Fruit fly (Drosophila melanogaster) whole organism, embryonic: ENCODE data around the gene wfs1.
A peak's percentile ranks its signal among the peaks of the same experiment; 100 is the strongest.

Experiments
- CG14667 ChIP-seq: fragments of 200-800 bp; sonication (Bioruptor generic); IDR thresholded peaks from 2 replicates; pipeline ENCODE4 v1.3.6; 2022; ENCODE audit warnings: missing biosample characterization, missing genetic modification characterization
- CG17361 ChIP-seq: fragments of 200-800 bp; sonication (Bioruptor generic); IDR thresholded peaks from 3 replicates; pipeline ENCODE4 v1.3.6; 2022; ENCODE audit warnings: missing biosample characterization, missing genetic modification characterization
- CG1792 ChIP-seq: fragments of 200-800 bp; sonication (Bioruptor generic); optimal IDR thresholded peaks from 2 replicates; lab custom pipeline; 2016; ENCODE audit warnings: missing biosample characterization, missing genetic modification characterization
- CG2116 ChIP-seq: fragments of 200-800 bp; sonication (Bioruptor generic); optimal IDR thresholded peaks from 3 replicates; lab custom pipeline; 2018; ENCODE audit warnings: missing biosample characterization, mild to moderate bottlenecking, missing genetic modification characterization
- CG30020 ChIP-seq: fragments of 200-800 bp; optimal IDR thresholded peaks from 2 replicates; lab custom pipeline; 2019; ENCODE audit warnings: missing biosample characterization, mild to moderate bottlenecking, missing genetic modification characterization, moderate library complexity
- CG31441 ChIP-seq: fragments of 200-800 bp; sonication (Bioruptor generic); IDR thresholded peaks from 2 replicates; pipeline ENCODE4 v1.3.6; 2022; ENCODE audit warnings: missing biosample characterization, missing genetic modification characterization
- CG3163 ChIP-seq: fragments of 200-800 bp; sonication (Bioruptor generic); optimal IDR thresholded peaks from 3 replicates; lab custom pipeline; 2016; ENCODE audit warnings: missing biosample characterization, missing genetic modification characterization
- CG4282 ChIP-seq: fragments of 200-800 bp; sonication (Bioruptor generic); optimal IDR thresholded peaks from 2 replicates; lab custom pipeline; 2016; ENCODE audit warnings: missing biosample characterization, missing genetic modification characterization
- CG4424 ChIP-seq: fragments of 200-800 bp; sonication (Bioruptor generic); optimal IDR thresholded peaks from 3 replicates; lab custom pipeline; 2016; ENCODE audit warnings: missing biosample characterization, missing genetic modification characterization
- CG4617 ChIP-seq: fragments of 200-800 bp; sonication (Bioruptor generic); optimal IDR thresholded peaks from 3 replicates; lab custom pipeline; 2016; ENCODE audit warnings: missing biosample characterization, missing genetic modification characterization, borderline replicate concordance
- CG7839 ChIP-seq: fragments of 200-800 bp; sonication (Bioruptor generic); optimal IDR thresholded peaks from 3 replicates; lab custom pipeline; 2018; ENCODE audit warnings: missing biosample characterization, mild to moderate bottlenecking, missing genetic modification characterization, moderate library complexity
- CG7963 ChIP-seq: fragments of 200-800 bp; sonication (Bioruptor generic); IDR thresholded peaks from 3 replicates; pipeline ENCODE4 v1.3.6; 2022; ENCODE audit warnings: missing biosample characterization, missing genetic modification characterization; ENCODE audit not compliant: partially characterized antibody
- CG8290 ChIP-seq, 3 experiments: fragments of 200-800 bp; sonication (Bioruptor generic); optimal IDR thresholded peaks; 2 replicates each; lab custom pipeline; 2016 to 2019; ENCODE audit warnings: missing biosample characterization in 3 of 3, missing genetic modification characterization in 3 of 3, mild to moderate bottlenecking in 2 of 3, moderate library complexity in 1 of 3
- CG8388 ChIP-seq: fragments of 200-800 bp; sonication (Bioruptor generic); optimal IDR thresholded peaks from 2 replicates; lab custom pipeline; 2019; ENCODE audit warnings: missing biosample characterization, mild to moderate bottlenecking, missing genetic modification characterization, moderate library complexity
- CTCF ChIP-seq: fragments of 200-800 bp; sonication (Bioruptor generic); optimal IDR thresholded peaks from 2 replicates; lab custom pipeline; 2017; ENCODE audit warnings: missing biosample characterization, mild to moderate bottlenecking, missing genetic modification characterization, moderate library complexity
- D19A ChIP-seq: fragments of 200-800 bp; optimal IDR thresholded peaks from 3 replicates; lab custom pipeline; 2019; ENCODE audit warnings: missing biosample characterization, mild to moderate bottlenecking, missing genetic modification characterization, moderate library complexity
- Dbx ChIP-seq: fragments of 200-800 bp; sonication (Bioruptor generic); IDR thresholded peaks from 3 replicates; pipeline ENCODE4 v1.3.6; 2022; ENCODE audit warnings: missing biosample characterization, missing genetic modification characterization
- Deaf1 ChIP-seq: fragments of 200-800 bp; optimal IDR thresholded peaks from 3 replicates; lab custom pipeline; 2019; ENCODE audit warnings: missing biosample characterization, mild to moderate bottlenecking, missing genetic modification characterization, moderate library complexity
- Dip2 ChIP-seq: fragments of 200-800 bp; sonication (Bioruptor generic); IDR thresholded peaks from 2 replicates; pipeline ENCODE4 v1.3.6; 2022; ENCODE audit warnings: missing biosample characterization, missing genetic modification characterization
- Dip3 ChIP-seq: fragments of 200-800 bp; sonication (Bioruptor generic); optimal IDR thresholded peaks from 3 replicates; lab custom pipeline; 2016; ENCODE audit warnings: missing biosample characterization, missing genetic modification characterization
- Dll ChIP-seq: fragments of 200-800 bp; sonication (Bioruptor generic); IDR thresholded peaks from 4 replicates; pipeline ENCODE4 v1.3.6; 2022; ENCODE audit warnings: missing biosample characterization, missing genetic modification characterization; ENCODE audit not compliant: partially characterized antibody
- Dref ChIP-seq: fragments of 200-800 bp; sonication (Bioruptor generic); IDR thresholded peaks from 2 replicates; pipeline ENCODE4 v1.3.6; 2022; ENCODE audit warnings: missing biosample characterization, missing genetic modification characterization
- Ets65A ChIP-seq: fragments of 200-800 bp; sonication (Bioruptor generic); peaks from one replicate; lab custom pipeline; 2016; ENCODE audit warnings: missing biosample characterization, missing genetic modification characterization
- Gug ChIP-seq: fragments of 200-800 bp; sonication (Bioruptor generic); IDR thresholded peaks from 4 replicates; pipeline ENCODE4 v1.3.6; 2022; ENCODE audit warnings: missing biosample characterization, missing genetic modification characterization
- HmgZ ChIP-seq: fragments of 200-800 bp; sonication (Bioruptor generic); optimal IDR thresholded peaks from 2 replicates; lab custom pipeline; 2018; ENCODE audit warnings: missing biosample characterization, mild to moderate bottlenecking, missing genetic modification characterization
- Hmr ChIP-seq: fragments of 200-800 bp; sonication (Bioruptor generic); optimal IDR thresholded peaks from 3 replicates; lab custom pipeline; 2017; ENCODE audit warnings: mild to moderate bottlenecking, missing biosample characterization, missing genetic modification reagents, missing genetic modification characterization
- Hr51 ChIP-seq, 2 experiments: fragments of 200-800 bp; sonication (Bioruptor generic); optimal IDR thresholded peaks; 2 replicates in 1 of 2; 3 replicates in 1 of 2; lab custom pipeline; 2016 to 2018; ENCODE audit warnings: missing biosample characterization in 2 of 2, missing genetic modification characterization in 2 of 2, mild to moderate bottlenecking in 1 of 2, moderate library complexity in 1 of 2
- Hr78 ChIP-seq, 2 experiments: fragments of 200-800 bp in 1 of 2; fragments of >200 bp in 1 of 2; sonication (Bioruptor generic) in 1 of 2; optimal IDR thresholded peaks; 2 replicates each; lab custom pipeline; 2017 to 2019; ENCODE audit warnings: missing biosample characterization in 2 of 2, missing genetic modification characterization in 2 of 2, mild to moderate bottlenecking in 1 of 2, moderate library complexity in 1 of 2
- Kr ChIP-seq: fragments of 200-800 bp; sonication (Bioruptor generic); optimal IDR thresholded peaks from 2 replicates; lab custom pipeline; 2017; ENCODE audit warnings: missing biosample characterization, mild to moderate bottlenecking, missing genetic modification characterization
- Lhr ChIP-seq: fragments of 200-800 bp; sonication (Bioruptor generic); optimal IDR thresholded peaks from 3 replicates; lab custom pipeline; 2017; ENCODE audit warnings: mild to moderate bottlenecking, missing biosample characterization, missing genetic modification reagents, missing genetic modification characterization
- MESR4 ChIP-seq: fragments of 200-800 bp; sonication (Bioruptor generic); optimal IDR thresholded peaks from 2 replicates; lab custom pipeline; 2018; ENCODE audit warnings: missing biosample characterization, mild to moderate bottlenecking, missing genetic modification characterization, moderate library complexity
- Med ChIP-seq: fragments of 200-800 bp; sonication (Bioruptor generic); peaks from one replicate; lab custom pipeline; 2016; ENCODE audit warnings: missing biosample characterization, missing genetic modification characterization, mild to moderate bottlenecking, inconsistent platforms, moderate library complexity
- NFAT ChIP-seq: fragments of 200-800 bp; sonication (Bioruptor generic); IDR thresholded peaks from 2 replicates; pipeline ENCODE4 v1.3.6; 2022; ENCODE audit warnings: missing biosample characterization, missing genetic modification characterization
- Sin3A ChIP-seq: fragments of >200 bp; optimal IDR thresholded peaks from 2 replicates; lab custom pipeline; 2018
- TFAM ChIP-seq: fragments of 200-800 bp; sonication (Bioruptor generic); optimal IDR thresholded peaks from 2 replicates; lab custom pipeline; 2017; ENCODE audit warnings: missing biosample characterization, missing genetic modification characterization, inconsistent platforms
- ara ChIP-seq: fragments of 200-800 bp; sonication (Bioruptor generic); IDR thresholded peaks from 2 replicates; pipeline ENCODE4 v1.3.6; 2022; ENCODE audit warnings: missing biosample characterization, missing genetic modification characterization
- dm ChIP-seq: fragments of 200-800 bp; sonication (Bioruptor generic); optimal IDR thresholded peaks from 3 replicates; lab custom pipeline; 2016; ENCODE audit warnings: missing biosample characterization, missing genetic modification characterization
- grau ChIP-seq: fragments of 200-800 bp; optimal IDR thresholded peaks from 3 replicates; lab custom pipeline; 2019; ENCODE audit warnings: missing biosample characterization, mild to moderate bottlenecking, missing genetic modification characterization, moderate library complexity
- gt ChIP-seq: fragments of 200-800 bp; sonication (Bioruptor generic); IDR thresholded peaks from 2 replicates; pipeline ENCODE4 v1.3.6; 2022; ENCODE audit warnings: missing biosample characterization, missing genetic modification characterization
- hbn ChIP-seq: fragments of 200-800 bp; sonication (Bioruptor generic); IDR thresholded peaks from 2 replicates; pipeline ENCODE4 v1.3.6; 2022; ENCODE audit warnings: missing biosample characterization, missing genetic modification characterization; ENCODE audit not compliant: partially characterized antibody
- inv ChIP-seq: fragments of 200-800 bp; sonication (Bioruptor generic); IDR thresholded peaks from 2 replicates; pipeline ENCODE4 v1.3.6; 2022; ENCODE audit warnings: missing biosample characterization, missing genetic modification characterization; ENCODE audit not compliant: partially characterized antibody
- kay ChIP-seq: fragments of 200-800 bp; sonication (Bioruptor generic); optimal IDR thresholded peaks from 2 replicates; lab custom pipeline; 2016; ENCODE audit warnings: missing biosample characterization, missing genetic modification characterization
- nmo ChIP-seq: fragments of 200-800 bp; sonication (Bioruptor generic); optimal IDR thresholded peaks from 2 replicates; lab custom pipeline; 2018; ENCODE audit warnings: missing biosample characterization, mild to moderate bottlenecking, missing genetic modification characterization, moderate library complexity
- pzg ChIP-seq: fragments of 200-800 bp; sonication (Bioruptor generic); optimal IDR thresholded peaks from 3 replicates; lab custom pipeline; 2018; ENCODE audit warnings: missing biosample characterization, mild to moderate bottlenecking, missing genetic modification characterization, moderate library complexity
- schlank ChIP-seq: fragments of 200-800 bp; sonication (Bioruptor generic); optimal IDR thresholded peaks from 2 replicates; lab custom pipeline; 2018; ENCODE audit warnings: missing biosample characterization, mild to moderate bottlenecking, missing genetic modification characterization
- seq ChIP-seq: fragments of 200-800 bp; sonication (Bioruptor generic); IDR thresholded peaks from 2 replicates; pipeline ENCODE4 v1.3.6; 2022; ENCODE audit warnings: missing biosample characterization, missing genetic modification characterization
- sim ChIP-seq: fragments of 200-800 bp; sonication (Bioruptor generic); IDR thresholded peaks from 2 replicates; pipeline ENCODE4 v1.3.6; 2022; ENCODE audit warnings: missing biosample characterization, missing genetic modification characterization
- unc-4 ChIP-seq: fragments of 200-800 bp; sonication (Bioruptor generic); IDR thresholded peaks from 2 replicates; pipeline ENCODE4 v1.3.6; 2022; ENCODE audit warnings: missing biosample characterization, missing genetic modification characterization; ENCODE audit not compliant: partially characterized antibody
- zfh1 ChIP-seq: fragments of 200-800 bp; sonication (Bioruptor generic); IDR thresholded peaks from 3 replicates; pipeline ENCODE4 v1.3.6; 2022; ENCODE audit warnings: missing biosample characterization, missing genetic modification characterization

wfs1 gene

dm6 chr3R:22726031-22726770, 36.0 kb upstream of the wfs1 start, which contains the start of gene RNF220:
Gene RNF220, minus strand, starts transcription at chr3R:22726414.
- TF ChIP-seq D19A (tag; lab: Kevin White, UChicago) (peak; percentile 1), CG14667 (GFP tag; lab: Robert Waterston, UW) (0 out of 2 replicates have a peak, but pooled peaks have one; percentile 8), inv (GFP tag; lab: Robert Waterston, UW) (peak; percentile 48; the same call in 1 of the 2 replicates), HmgZ (tag; lab: Kevin White, UChicago) (no peak), CG7963 (GFP tag; lab: Robert Waterston, UW) (peak; percentile 61; the same call in 2 of the 3 replicates), Dip2 (no peak), grau (tag; lab: Kevin White, UChicago) (peak; percentile 33), pzg (GFP tag; lab: Kevin White, UChicago) (peak; percentile 51), CG8290 (GFP tag; optimal IDR thresholded peaks at IDR 0.05; lab: Kevin White, UChicago) (no peak), CG8290 (tag; optimal IDR thresholded peaks at IDR 0.05; lab: Kevin White, UChicago) (peak in 1 of 2 experiments; percentile 1), Deaf1 (no peak), unc-4 (GFP tag; lab: Robert Waterston, UW) (peak; percentile 50), Dbx (GFP tag; lab: Robert Waterston, UW) (peak; percentile 20; the same call in 1 of the 3 replicates), Sin3A (lab: Kevin White, UChicago) (peak; percentile 31), hbn (GFP tag; lab: Robert Waterston, UW) (peak; percentile 60), CG3163 (GFP tag; lab: Kevin White, UChicago) (no peak), CG4424 (GFP tag; lab: Kevin White, UChicago) (peak; percentile 31), CG31441 (GFP tag; lab: Robert Waterston, UW) (peak; percentile 58; the same call in 1 of the 2 replicates), kay (GFP tag; lab: Kevin White, UChicago) (no peak), Kr (GFP tag; lab: Kevin White, UChicago) (no peak), Dll (peak; percentile 77), sim (GFP tag; lab: Robert Waterston, UW) (no peak), CG4617 (GFP tag; lab: Kevin White, UChicago) (peak; percentile 5), CG4282 (no peak), ara (GFP tag; lab: Robert Waterston, UW) (no peak), Dref (GFP tag; lab: Robert Waterston, UW) (peak; percentile 59), dm (GFP tag; lab: Kevin White, UChicago) (peak; percentile 30), MESR4 (GFP tag; lab: Kevin White, UChicago) (peak; percentile 76), Gug (GFP tag; lab: Robert Waterston, UW) (no peak), CG2116 (peak; percentile 46), schlank (no peak), gt (GFP tag; lab: Robert Waterston, UW) (no peak), seq (no peak), Dip3 (GFP tag; lab: Kevin White, UChicago) (no peak), NFAT (no peak), TFAM (no peak), CTCF (GFP tag; lab: Kevin White, UChicago) (peak; percentile 38), CG8388 (GFP tag; lab: Kevin White, UChicago) (no peak), Ets65A (peak; percentile 67), Med (peak; percentile 59), zfh1 (GFP tag; lab: Robert Waterston, UW) (0 out of 3 replicates have a peak, but pooled peaks have one; percentile 20), CG17361 (GFP tag; lab: Robert Waterston, UW) (peak; percentile 60), Hmr (GFP tag; lab: Kevin White, UChicago) (no peak), Hr51 (GFP tag; optimal IDR thresholded peaks at IDR 0.05; lab: Kevin White, UChicago) (peak in 1 of 2 experiments; percentile 31), CG7839 (peak; percentile 39), CG1792 (GFP tag; lab: Kevin White, UChicago) (no peak), Lhr (GFP tag; lab: Kevin White, UChicago) (peak; percentile 2), nmo (peak; percentile 45), CG30020 (tag; lab: Kevin White, UChicago) (peak; percentile 6), Hr78 (GFP tag; optimal IDR thresholded peaks at IDR 0.05; lab: Kevin White, UChicago) (no peak)
